Fruit fly (Drosophila melanogaster): Measurements from ENCODE around the gene Cpr100A.

Cpr100A gene

dm6 chr3R:30865365-30865770 is 2.0 kb upstream of the Cpr100A start (continued):
- TF ChIP-seq Max (GFP tag; optimal IDR thresholded peaks at IDR 0.05) (no peak), CG1832 (GFP tag; optimal IDR thresholded peaks at IDR 0.05) (peak; percentile 10), CG14710 (tag; optimal IDR thresholded peaks at IDR 0.05) (peak; percentile 41), Deaf1 (tag; optimal IDR thresholded peaks at IDR 0.05) (peak; percentile 21), trem (tag; optimal IDR thresholded peaks at IDR 0.05) (peak; percentile 14), tgo (GFP tag; IDR thresholded peaks at IDR 0.05) (no peak), CG9797 (GFP tag; optimal IDR thresholded peaks at IDR 0.05) (no peak), CG14050 (GFP tag; IDR thresholded peaks at IDR 0.05) (no peak), gem (tag; optimal IDR thresholded peaks at IDR 0.05) (peak; percentile 58), CG1529 (GFP tag; optimal IDR thresholded peaks at IDR 0.05) (peak; percentile 36), p53 (GFP tag; optimal IDR thresholded peaks at IDR 0.05) (no peak), lola (GFP tag; optimal IDR thresholded peaks at IDR 0.05) (peak in 1 of 3 experiments; percentile 66), Vsx1 (GFP tag; optimal IDR thresholded peaks at IDR 0.05) (no peak), peb (GFP tag; IDR thresholded peaks at IDR 0.05) (0 out of 2 replicates have a peak, but pooled peaks have one; percentile 12), dysf (GFP tag; IDR thresholded peaks at IDR 0.05) (0 out of 3 replicates have a peak, but pooled peaks have one; percentile 21), B-H1 (GFP tag; IDR thresholded peaks at IDR 0.05) (no peak), CG17385 (GFP tag; optimal IDR thresholded peaks at IDR 0.05) (peak; percentile 8), fu2 (GFP tag; optimal IDR thresholded peaks at IDR 0.05) (no peak), CG10366 (GFP tag; IDR thresholded peaks at IDR 0.05) (peak; percentile 22; the same call in 1 of the 2 replicates), Fer3 (tag; optimal IDR thresholded peaks at IDR 0.05) (no peak), eve (GFP tag; optimal IDR thresholded peaks at IDR 0.05) (peak in 1 of 2 experiments; percentile 69), CG7357 (GFP tag; IDR thresholded peaks at IDR 0.05) (0 out of 3 replicates have a peak, but pooled peaks have one; percentile 34), CG30431 (GFP tag; optimal IDR thresholded peaks at IDR 0.05) (peak; percentile 10), seq (GFP tag; IDR thresholded peaks at IDR 0.05) (0 out of 2 replicates have a peak, but pooled peaks have one; percentile 6), ewg (GFP tag; optimal IDR thresholded peaks at IDR 0.05) (peak; percentile 9), nerfin-1 (tag; optimal IDR thresholded peaks at IDR 0.05) (peak; percentile 11), grau (tag; optimal IDR thresholded peaks at IDR 0.05) (peak; percentile 98), twi (tag; optimal IDR thresholded peaks at IDR 0.05) (peak; percentile 2), Neu2 (GFP tag; optimal IDR thresholded peaks at IDR 0.05; ENCODE audit: borderline replicate concordance) (no peak), prd (optimal IDR thresholded peaks at IDR 0.05) (no peak), prd (GFP tag; IDR thresholded peaks at IDR 0.05) (peak; percentile 57; the same call in 2 of the 3 replicates), Rx (GFP tag; IDR thresholded peaks at IDR 0.05) (no peak), CG17328 (GFP tag; IDR thresholded peaks at IDR 0.05) (peak; percentile 53; the same call in 1 of the 2 replicates), row (GFP tag; IDR thresholded peaks at IDR 0.05) (peak; percentile 86), sens-2 (GFP tag; IDR thresholded peaks at IDR 0.05) (0 out of 2 replicates have a peak, but pooled peaks have one; percentile 30), D (optimal IDR thresholded peaks at IDR 0.05) (no peak), D (GFP tag; optimal IDR thresholded peaks at IDR 0.05) (peak; percentile 18), CG17359 (tag; optimal IDR thresholded peaks at IDR 0.05) (peak; percentile 3), zen (tag; optimal IDR thresholded peaks at IDR 0.05) (no peak), CG15479 (GFP tag; optimal IDR thresholded peaks at IDR 0.05) (no peak), HLH3B (GFP tag; IDR thresholded peaks at IDR 0.05) (peak; percentile 45), ci (GFP tag; IDR thresholded peaks at IDR 0.05) (peak; percentile 53; the same call in 1 of the 3 replicates), CG2889 (GFP tag; IDR thresholded peaks at IDR 0.05) (no peak), CG16813 (GFP tag; IDR thresholded peaks at IDR 0.05; ENCODE audit: partially characterized antibody) (no peak), CG8924 (tag; optimal IDR thresholded peaks at IDR 0.05) (peak; percentile 54), CG1602 (GFP tag; optimal IDR thresholded peaks at IDR 0.05) (peak; percentile 10), CG12391 (tag; optimal IDR thresholded peaks at IDR 0.05) (peak; percentile 53), unpg (GFP tag; optimal IDR thresholded peaks at IDR 0.05) (peak; percentile 34), CkIIα-i1 (GFP tag; IDR thresholded peaks at IDR 0.05) (no peak), sna (GFP tag; IDR thresholded peaks at IDR 0.05; ENCODE audit: partially characterized antibody) (no peak), CG10431 (GFP tag; optimal IDR thresholded peaks at IDR 0.05) (peak; percentile 8)
